Fruit fly (Drosophila melanogaster) S2 (cell line): ENCODE results near the gene CG4829.

Experiments used
- CG8478 ChIP-seq: fragments of >200 bp; optimal IDR thresholded peaks from 2 replicates; lab custom pipeline; 2018
- CTCF ChIP-seq, 2 experiments: fragments of >200 bp; optimal IDR thresholded peaks; 2 replicates each; lab custom pipeline; 2018

- TF ChIP-seq CTCF (optimal IDR thresholded peaks at IDR 0.05; lab: Kevin White, UChicago), result no peak
- no peak for TF ChIP-seq CG8478
These were observed 27.5 kb downstream of the CG4829 start for dm6 chrX:16839033-16839432.
